Fruit fly (Drosophila melanogaster): ENCODE results near the gene alt.

The alt gene

DNA sequence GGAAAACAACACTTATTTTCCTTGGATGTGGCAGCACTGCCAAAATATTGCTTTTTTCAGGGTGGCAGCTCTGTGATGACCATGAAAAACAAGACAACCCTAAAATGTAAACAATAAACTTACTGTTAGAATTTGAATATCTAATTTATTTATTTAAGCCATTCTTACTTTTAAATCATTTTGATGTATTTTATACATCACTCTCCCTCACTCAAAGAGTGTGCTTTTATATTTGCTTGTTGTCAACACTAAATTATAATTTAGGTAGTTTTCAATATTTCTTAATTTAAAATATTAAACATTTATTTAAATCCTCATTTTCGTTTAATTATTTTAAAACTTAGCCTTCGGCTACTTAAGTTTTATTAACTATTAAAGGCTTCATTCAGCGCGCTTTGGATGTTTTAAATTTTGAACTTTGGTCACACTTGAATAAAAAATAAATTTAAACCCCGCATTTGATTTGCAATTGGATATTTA is 11.4 kb downstream of the alt start, which contains the start of the genes CG7523 and Mps1 (continued):
- TF ChIP-seq kay (GFP tag; optimal IDR thresholded peaks at IDR 0.05) (peak; percentile 65), ATbp (GFP tag; optimal IDR thresholded peaks at IDR 0.05) (no peak), Dll (GFP tag; IDR thresholded peaks at IDR 0.05; ENCODE audit: partially characterized antibody) (0 out of 4 replicates have a peak, but pooled peaks have one; percentile 22), CG1233 (GFP tag; optimal IDR thresholded peaks at IDR 0.05) (peak; percentile 5), CG33557 (GFP tag; optimal IDR thresholded peaks at IDR 0.05) (peak; percentile 4), CG4282 (GFP tag; optimal IDR thresholded peaks at IDR 0.05) (no peak), Stat92E (GFP tag; optimal IDR thresholded peaks at IDR 0.05) (peak in 1 of 3 experiments; percentile 36), pho (GFP tag; optimal IDR thresholded peaks at IDR 0.05) (peak; percentile 19), CG3847 (GFP tag; IDR thresholded peaks at IDR 0.05) (peak; percentile 63), CG30020 (tag; optimal IDR thresholded peaks at IDR 0.05) (peak; percentile 45), C15 (GFP tag; IDR thresholded peaks at IDR 0.05) (no peak), CG17361 (GFP tag; IDR thresholded peaks at IDR 0.05) (peak; percentile 59; the same call in 2 of the 3 replicates), Tbp (GFP tag; optimal IDR thresholded peaks at IDR 0.05) (no peak), D19A (tag; optimal IDR thresholded peaks at IDR 0.05) (peak; percentile 7), CG5180 (GFP tag; optimal IDR thresholded peaks at IDR 0.05) (no peak), NFAT (GFP tag; IDR thresholded peaks at IDR 0.05) (peak; percentile 6; the same call in 1 of the 2 replicates), Mad (GFP tag; optimal IDR thresholded peaks at IDR 0.05) (no peak), trem (tag; optimal IDR thresholded peaks at IDR 0.05) (peak; percentile 82), CG8388 (GFP tag; optimal IDR thresholded peaks at IDR 0.05) (peak; percentile 41), ham (GFP tag; IDR thresholded peaks at IDR 0.05) (no peak), CG2712 (tag; optimal IDR thresholded peaks at IDR 0.05) (peak; percentile 38), CG13287 (GFP tag; IDR thresholded peaks at IDR 0.05; ENCODE audit: partially characterized antibody) (peak; percentile 61), CG17829 (tag; optimal IDR thresholded peaks at IDR 0.05) (peak; percentile 44), ems (GFP tag; optimal IDR thresholded peaks at IDR 0.05) (no peak), CG4820 (GFP tag; optimal IDR thresholded peaks at IDR 0.05) (no peak), Abd-B (GFP tag; optimal IDR thresholded peaks at IDR 0.05) (peak; percentile 66), gcm (GFP tag; optimal IDR thresholded peaks at IDR 0.05) (peak; percentile 20), Dref (GFP tag; IDR thresholded peaks at IDR 0.05) (peak; percentile 35; the same call in 1 of the 2 replicates), mam (GFP tag; optimal IDR thresholded peaks at IDR 0.05) (peak; percentile 10), Trl (optimal IDR thresholded peaks at IDR 0.05) (no peak), Trl (GFP tag; optimal IDR thresholded peaks at IDR 0.05) (no peak), ci (GFP tag; IDR thresholded peaks at IDR 0.05) (peak; percentile 25; the same call in 1 of the 3 replicates), CG4617 (GFP tag; optimal IDR thresholded peaks at IDR 0.05; ENCODE audit: borderline replicate concordance) (peak; percentile 51), CG3065 (GFP tag; optimal IDR thresholded peaks at IDR 0.05) (no peak), Atf6 (GFP tag; IDR thresholded peaks at IDR 0.05) (no peak), Rx (GFP tag; IDR thresholded peaks at IDR 0.05) (no peak), YL-1 (GFP tag; optimal IDR thresholded peaks at IDR 0.05) (peak; percentile 47), HmgZ (tag; optimal IDR thresholded peaks at IDR 0.05) (peak; percentile 63), CG3995 (GFP tag; optimal IDR thresholded peaks at IDR 0.05) (peak; percentile 9), insv (GFP tag; optimal IDR thresholded peaks at IDR 0.05) (peak in 1 of 2 experiments; percentile 21), Meics (GFP tag; optimal IDR thresholded peaks at IDR 0.05) (no peak), pros (GFP tag; optimal IDR thresholded peaks at IDR 0.05) (no peak), Gug (GFP tag; IDR thresholded peaks at IDR 0.05) (no peak), CG12391 (tag; optimal IDR thresholded peaks at IDR 0.05) (peak; percentile 79), Dp (GFP tag; optimal IDR thresholded peaks at IDR 0.05) (peak; percentile 78), CG10431 (GFP tag; optimal IDR thresholded peaks at IDR 0.05) (peak; percentile 41), Hmx (GFP tag; optimal IDR thresholded peaks at IDR 0.05) (no peak), CG10565 (GFP tag; optimal IDR thresholded peaks at IDR 0.05) (no peak), CG43689 (GFP tag; IDR thresholded peaks at IDR 0.05) (no peak), CG9797 (GFP tag; optimal IDR thresholded peaks at IDR 0.05) (peak; percentile 53), CHES-1-like (GFP tag; optimal IDR thresholded peaks at IDR 0.05) (peak; percentile 41)
